Worm (Caenorhabditis elegans) whole organism, L4 larva: ENCODE data around the gene emb-9.

ENCODE experiments used
- F37D6.2 ChIP-seq: sonication (generic microtip); optimal IDR thresholded peaks from 2 replicates; lab custom pipeline; 2016; ENCODE audit warnings: mild to moderate bottlenecking, missing genetic modification characterization, missing compliant biosample characterization
- Y5F2A.4 ChIP-seq: fragments of 200-800 bp; sonication (Bioruptor generic); optimal IDR thresholded peaks from 2 replicates; lab custom pipeline; 2018; ENCODE audit warnings: mild to moderate bottlenecking, missing genetic modification characterization, missing compliant biosample characterization
- Y75B8A.6 ChIP-seq: fragments of 200-800 bp; sonication (Bioruptor generic); IDR thresholded peaks from 2 replicates; pipeline ENCODE4 v1.3.6; 2022; ENCODE audit warnings: missing genetic modification reagents, missing genetic modification characterization, missing compliant biosample characterization
- ZK546.5 ChIP-seq, 2 experiments: sonication (generic microtip); optimal IDR thresholded peaks; 2 replicates each; lab custom pipeline; 2017; ENCODE audit warnings: missing biosample characterization in 2 of 2, missing genetic modification characterization in 2 of 2
- aha-1 ChIP-seq: fragments of 150-350 bp; peaks from one replicate; lab custom pipeline; 2014; ENCODE audit warnings: missing biosample characterization, missing genetic modification characterization
- ama-1 ChIP-seq: fragments of 150-350 bp; optimal IDR thresholded peaks from 2 replicates; lab custom pipeline; 2014; ENCODE audit warnings: inconsistent platforms, mixed read lengths
- ceh-20 ChIP-seq: fragments of 200-800 bp; sonication (Bioruptor generic); IDR thresholded peaks from 2 replicates; pipeline ENCODE4 v1.3.6; 2022; ENCODE audit warnings: missing genetic modification reagents, missing genetic modification characterization, missing compliant biosample characterization
- ceh-44 ChIP-seq: fragments of 200-800 bp; sonication (Bioruptor generic); IDR thresholded peaks from 2 replicates; pipeline ENCODE4 v1.3.6; 2022; ENCODE audit warnings: missing genetic modification reagents, missing genetic modification characterization, missing compliant biosample characterization
- ceh-82 ChIP-seq: sonication (generic microtip); optimal IDR thresholded peaks from 2 replicates; lab custom pipeline; 2017; ENCODE audit warnings: missing biosample characterization, missing genetic modification characterization
- daf-16 ChIP-seq, 3 experiments: sonication (generic microtip); optimal IDR thresholded peaks; 2 replicates each; lab custom pipeline; 2016 to 2017; ENCODE audit warnings: missing genetic modification characterization in 3 of 3, missing genetic modification reagents in 3 of 3, mild to moderate bottlenecking in 2 of 3, missing compliant biosample characterization in 2 of 3, missing biosample characterization in 1 of 3, moderate library complexity in 1 of 3
- dmd-6 ChIP-seq: fragments of 200-800 bp; sonication (Bioruptor generic); IDR thresholded peaks from 2 replicates; pipeline ENCODE4 v1.3.6; 2022; ENCODE audit warnings: missing genetic modification reagents, missing genetic modification characterization, missing compliant biosample characterization
- dmd-8 ChIP-seq: fragments of 200-800 bp; sonication (Bioruptor generic); IDR thresholded peaks from 2 replicates; pipeline ENCODE4 v1.3.6; 2022; ENCODE audit warnings: missing genetic modification characterization, missing compliant biosample characterization
- dve-1 ChIP-seq: sonication (generic microtip); optimal IDR thresholded peaks from 2 replicates; lab custom pipeline; 2017; ENCODE audit warnings: antibody characterized with exemption, mild to moderate bottlenecking, missing genetic modification characterization, missing compliant biosample characterization; ENCODE audit not compliant: insufficient read depth
- egl-43 ChIP-seq: fragments of 200-800 bp; sonication (Bioruptor generic); IDR thresholded peaks from 2 replicates; pipeline ENCODE4 v1.3.6; 2022; ENCODE audit warnings: missing genetic modification reagents, missing genetic modification characterization, missing compliant biosample characterization
- gei-8 ChIP-seq: fragments of 200-800 bp; sonication (Bioruptor generic); optimal IDR thresholded peaks from 2 replicates; lab custom pipeline; 2018; ENCODE audit warnings: mild to moderate bottlenecking, missing genetic modification characterization, missing compliant biosample characterization
- hlh-30 ChIP-seq: sonication (generic microtip); optimal IDR thresholded peaks from 2 replicates; lab custom pipeline; 2017; ENCODE audit warnings: antibody characterized with exemption, mild to moderate bottlenecking, missing genetic modification characterization, missing compliant biosample characterization; ENCODE audit not compliant: insufficient read depth
- lim-7 ChIP-seq: fragments of 200-800 bp; sonication (Bioruptor generic); IDR thresholded peaks from 2 replicates; pipeline ENCODE4 v1.3.6; 2022; ENCODE audit warnings: missing genetic modification characterization, missing compliant biosample characterization
- lin-15B ChIP-seq: fragments of 150-350 bp; sonication (generic microtip); optimal IDR thresholded peaks from 3 replicates; lab custom pipeline; 2014; ENCODE audit warnings: missing biosample characterization, missing genetic modification characterization
- lin-39 ChIP-seq: fragments of 150-350 bp; optimal IDR thresholded peaks from 2 replicates; lab custom pipeline; 2014; ENCODE audit warnings: missing biosample characterization, missing genetic modification reagents, missing genetic modification characterization
- lir-3 ChIP-seq: sonication (generic microtip); optimal IDR thresholded peaks from 2 replicates; lab custom pipeline; 2016; ENCODE audit warnings: mild to moderate bottlenecking, missing genetic modification characterization, missing compliant biosample characterization
- madf-5 ChIP-seq, 2 experiments: fragments of 200-800 bp; sonication (Bioruptor generic); IDR thresholded peaks; 2 replicates each; pipeline ENCODE4 v1.3.6; 2022; ENCODE audit warnings: missing compliant biosample characterization in 2 of 2, missing genetic modification characterization in 2 of 2
- mdt-29 ChIP-seq: fragments of 200-800 bp; sonication (Bioruptor generic); IDR thresholded peaks from 2 replicates; pipeline ENCODE4 v1.3.6; 2022; ENCODE audit warnings: missing genetic modification reagents, missing genetic modification characterization, missing compliant biosample characterization
- mes-2 ChIP-seq: sonication (generic microtip); optimal IDR thresholded peaks from 2 replicates; lab custom pipeline; 2016; ENCODE audit warnings: missing genotype, mild to moderate bottlenecking, missing genetic modification characterization, missing compliant biosample characterization; ENCODE audit not compliant: poor library complexity, severe bottlenecking
- mxl-2 ChIP-seq: fragments of 200-800 bp; sonication (Bioruptor generic); conservative IDR thresholded peaks from 2 replicates; pipeline ENCODE4 v1.3.6; 2022; ENCODE audit warnings: missing genetic modification reagents, missing genetic modification characterization, missing compliant biosample characterization
- mxl-3 ChIP-seq: fragments of 200-800 bp; sonication (Bioruptor generic); optimal IDR thresholded peaks from 2 replicates; lab custom pipeline; 2018; ENCODE audit warnings: mild to moderate bottlenecking, missing genetic modification characterization, missing compliant biosample characterization
- nhr-10 ChIP-seq: fragments of 150-350 bp; optimal IDR thresholded peaks from 2 replicates; lab custom pipeline; 2014; ENCODE audit warnings: missing biosample characterization, missing genetic modification characterization
- nhr-102 ChIP-seq: sonication (generic microtip); optimal IDR thresholded peaks from 2 replicates; lab custom pipeline; 2016; ENCODE audit warnings: mild to moderate bottlenecking, missing genetic modification characterization, moderate library complexity, missing compliant biosample characterization
- nhr-11 ChIP-seq: fragments of 150-350 bp; optimal IDR thresholded peaks from 2 replicates; lab custom pipeline; 2014; ENCODE audit warnings: missing biosample characterization, missing genetic modification characterization
- nhr-111 ChIP-seq: fragments of 200-800 bp; sonication (Bioruptor generic); optimal IDR thresholded peaks from 2 replicates; lab custom pipeline; 2018; ENCODE audit warnings: mild to moderate bottlenecking, missing genetic modification characterization, missing compliant biosample characterization
- nhr-28 ChIP-seq: fragments of 150-350 bp; optimal IDR thresholded peaks from 2 replicates; lab custom pipeline; 2014; ENCODE audit warnings: missing biosample characterization, missing genetic modification characterization
- nhr-41 ChIP-seq: fragments of 200-800 bp; sonication (Bioruptor generic); IDR thresholded peaks from 2 replicates; pipeline ENCODE4 v1.3.6; 2022; ENCODE audit warnings: missing genetic modification reagents, missing genetic modification characterization, missing compliant biosample characterization
- nhr-48 ChIP-seq: sonication (generic microtip); optimal IDR thresholded peaks from 2 replicates; lab custom pipeline; 2016; ENCODE audit warnings: mild to moderate bottlenecking, missing genetic modification characterization, missing compliant biosample characterization
- nhr-76 ChIP-seq: fragments of 150-350 bp; optimal IDR thresholded peaks from 2 replicates; lab custom pipeline; 2014; ENCODE audit warnings: missing biosample characterization, missing genetic modification characterization
- nhr-77 ChIP-seq: fragments of 150-350 bp; optimal IDR thresholded peaks from 2 replicates; lab custom pipeline; 2014; ENCODE audit warnings: missing biosample characterization, missing genetic modification characterization
- php-3 ChIP-seq: fragments of 200-800 bp; sonication (Bioruptor generic); IDR thresholded peaks from 2 replicates; pipeline ENCODE4 v1.3.6; 2022; ENCODE audit warnings: missing genetic modification reagents, missing genetic modification characterization, missing compliant biosample characterization
- pqm-1 ChIP-seq: sonication (generic microtip); optimal IDR thresholded peaks from 2 replicates; lab custom pipeline; 2017; ENCODE audit warnings: missing biosample characterization, missing genetic modification characterization
- snpc-4 ChIP-seq: fragments of 150-350 bp; optimal IDR thresholded peaks from 2 replicates; lab custom pipeline; 2014; ENCODE audit warnings: missing biosample characterization, missing genetic modification characterization
- tag-97 ChIP-seq: fragments of 200-800 bp; sonication (Bioruptor generic); IDR thresholded peaks from 2 replicates; pipeline ENCODE4 v1.3.6; 2022; ENCODE audit warnings: missing genetic modification characterization, missing compliant biosample characterization
- unc-62 ChIP-seq, 3 experiments: fragments of 150-350 bp in 1 of 3; sonication (generic microtip); optimal IDR thresholded peaks in 2 of 3; peaks in 1 of 3; 1 replicate in 1 of 3; 2 replicates in 2 of 3; lab custom pipeline; 2014 to 2017; ENCODE audit warnings: missing biosample characterization in 3 of 3, missing genetic modification characterization in 3 of 3, missing genetic modification reagents in 3 of 3, missing genotype in 1 of 3

emb-9 gene

ce11 chrIII:9309840-9310239 is 34.4 kb downstream of the emb-9 start:
- TF ChIP-seq hlh-30, result no peak
- peak in 1 of 2 experiments; percentile 11 for TF ChIP-seq unc-62 (GFP tag; optimal IDR thresholded peaks at IDR 0.05 in 1 of 2; lab: Kevin White, UChicago)
- TF ChIP-seq unc-62 (tag; optimal IDR thresholded peaks at IDR 0.05; lab: Kevin White, UChicago), result no peak
- peak; percentile 34 for TF ChIP-seq nhr-11 (tag; lab: Kevin White, UChicago)
- no peak for TF ChIP-seq ceh-20 (GFP tag; lab: Robert Waterston, UW)
- no peak for TF ChIP-seq mes-2 (tag; lab: Kevin White, UChicago)
- no peak for TF ChIP-seq madf-5 (GFP tag; IDR thresholded peaks at IDR 0.05; lab: Robert Waterston, UW)

- no peak for TF ChIP-seq F37D6.2 (tag; lab: Kevin White, UChicago)
- TF ChIP-seq mxl-3, result no peak
- TF ChIP-seq tag-97 (GFP tag; lab: Robert Waterston, UW), result no peak
- TF ChIP-seq ceh-82 (tag; lab: Kevin White, UChicago), result no peak
- no peak for TF ChIP-seq ceh-44 (GFP tag; lab: Robert Waterston, UW)
- TF ChIP-seq mdt-29, result no peak
- TF ChIP-seq mxl-2 (GFP tag; lab: Robert Waterston, UW), result no peak
Observed at ce11 chrIII:9306596-9306995, 37.7 kb downstream of the emb-9 start, which contains the start of gene srx-45. srx-45 (minus strand) TSS chrIII:9306696.

- no peak for TF ChIP-seq lir-3 (tag; lab: Kevin White, UChicago)
- TF ChIP-seq nhr-28 (tag; lab: Kevin White, UChicago), result peak; percentile 32
- no peak for TF ChIP-seq gei-8 (GFP tag; lab: Kevin White, UChicago)
- TF ChIP-seq nhr-10 (tag; lab: Kevin White, UChicago), result no peak
- TF ChIP-seq, all 104 proteins: peak for 1
Observed at ce11 chrIII:9300670-9301069, 43.6 kb downstream of the emb-9 start.

- no peak for TF ChIP-seq nhr-111 (GFP tag; lab: Kevin White, UChicago)
- no peak for TF ChIP-seq ZK546.5 (tag; optimal IDR thresholded peaks at IDR 0.05; lab: Kevin White, UChicago)
- TF ChIP-seq lin-15B (tag; lab: Kevin White, UChicago), result no peak
- no peak for TF ChIP-seq Y75B8A.6 (GFP tag; lab: Robert Waterston, UW)
- no peak for TF ChIP-seq lim-7 (GFP tag; lab: Robert Waterston, UW)
- TF ChIP-seq, all 104 proteins: peak for 0
Observed at ce11 chrIII:9299919-9300318, 44.3 kb downstream of the emb-9 start, which contains the start of gene K01B6.3. K01B6.3 (plus strand) TSS chrIII:9300219.

- no peak for TF ChIP-seq Y5F2A.4 (GFP tag; lab: Kevin White, UChicago)
- peak in 1 of 2 experiments; percentile 71 for TF ChIP-seq unc-62 (GFP tag; optimal IDR thresholded peaks at IDR 0.05 in 1 of 2; lab: Kevin White, UChicago)
- TF ChIP-seq unc-62 (tag; optimal IDR thresholded peaks at IDR 0.05; lab: Kevin White, UChicago), result no peak
Observed at ce11 chrIII:9299116-9299515, 45.1 kb downstream of the emb-9 start.

ce11 chrIII:9297345-9297744 is 46.9 kb downstream of the emb-9 start, which contains the start of gene K01B6.4:
K01B6.4 (minus strand) TSS chrIII:9297445.
- TF ChIP-seq Y5F2A.4 (GFP tag; lab: Kevin White, UChicago), result no peak
- TF ChIP-seq aha-1 (tag; lab: Kevin White, UChicago), result peak; percentile 25

- TF ChIP-seq nhr-77 (peak; percentile 63), nhr-102 (peak; percentile 47), egl-43 (GFP tag; lab: Robert Waterston, UW) (no peak), dve-1 (peak; percentile 76), mxl-3 (peak; percentile 5), dmd-8 (GFP tag; lab: Robert Waterston, UW) (no peak), lin-39 (no peak), dmd-6 (GFP tag; lab: Robert Waterston, UW) (peak; percentile 95), nhr-76 (tag; lab: Kevin White, UChicago) (no peak), Y5F2A.4 (GFP tag; lab: Kevin White, UChicago) (no peak), snpc-4 (tag; lab: Kevin White, UChicago) (no peak), nhr-48 (tag; lab: Kevin White, UChicago) (peak; percentile 32), pqm-1 (tag; lab: Kevin White, UChicago) (peak; percentile 94), php-3 (GFP tag; lab: Robert Waterston, UW) (peak; percentile 59; the same call in 1 of the 2 replicates), ama-1 (lab: Kevin White, UChicago) (no peak), daf-16 (GFP tag; optimal IDR thresholded peaks at IDR 0.05; lab: Kevin White, UChicago) (no peak), daf-16 (tag; optimal IDR thresholded peaks at IDR 0.05; lab: Kevin White, UChicago) (peak; percentile 76), nhr-41 (no peak), mdt-29 (no peak)
Observed at ce11 chrIII:9289815-9290214, 54.4 kb downstream of the emb-9 start.
